Worm (Caenorhabditis elegans) whole organism, late embryonic: ENCODE measurements around the gene abf-4.

ENCODE experiments used
- ama-1 ChIP-seq: fragments of 150-350 bp; optimal IDR thresholded peaks from 2 replicates; lab custom pipeline; 2014
- ceh-22 ChIP-seq: sonication (generic microtip); optimal IDR thresholded peaks from 2 replicates; lab custom pipeline; 2017; ENCODE audit warnings: missing biosample characterization, missing genetic modification characterization
- che-1 ChIP-seq: sonication (generic microtip); optimal IDR thresholded peaks from 2 replicates; lab custom pipeline; 2016; ENCODE audit warnings: mild to moderate bottlenecking, missing genetic modification characterization, missing compliant biosample characterization
- ets-4 ChIP-seq: sonication (generic microtip); optimal IDR thresholded peaks from 2 replicates; lab custom pipeline; 2016; ENCODE audit warnings: missing genetic modification characterization, missing compliant biosample characterization
- fkh-10 ChIP-seq: fragments of 150-350 bp; optimal IDR thresholded peaks from 2 replicates; lab custom pipeline; 2014; ENCODE audit warnings: missing biosample characterization, missing genetic modification reagents, missing genetic modification characterization
- sox-4 ChIP-seq: sonication (generic microtip); optimal IDR thresholded peaks from 2 replicates; lab custom pipeline; 2017; ENCODE audit warnings: mild to moderate bottlenecking, missing genetic modification characterization, inconsistent platforms, missing compliant biosample characterization

ce11 chrV:20573392-20573791 is 15.2 kb upstream of the abf-4 start, which contains the start of gene F26F2.5:
- no peak for TF ChIP-seq ets-4 (tag; lab: Kevin White, UChicago)
- no peak for TF ChIP-seq fkh-10 (GFP tag; lab: Kevin White, UChicago)
- no peak for TF ChIP-seq ama-1 (lab: Kevin White, UChicago)
- no peak for TF ChIP-seq che-1 (tag; lab: Kevin White, UChicago)
- TF ChIP-seq sox-4 (tag; lab: Kevin White, UChicago) = no peak
- no peak for TF ChIP-seq ceh-22 (tag; lab: Kevin White, UChicago)
